Worm (Caenorhabditis elegans) whole organism, midembryonic: ENCODE measurements around the gene fozi-1.

Experiments used
- T22C8.4 ChIP-seq: fragments of 200-800 bp; sonication (Bioruptor generic); IDR thresholded peaks from 2 replicates; pipeline ENCODE4 v1.3.6; 2022; ENCODE audit warnings: missing genetic modification characterization, missing compliant biosample characterization
- flt-1 ChIP-seq: fragments of 200-800 bp; sonication (Bioruptor generic); IDR thresholded peaks from 2 replicates; pipeline ENCODE4 v1.3.6; 2022; ENCODE audit warnings: missing genetic modification characterization, missing compliant biosample characterization
- klf-2 ChIP-seq: fragments of 200-800 bp; sonication (Bioruptor generic); conservative IDR thresholded peaks from 2 replicates; pipeline ENCODE4 v1.3.6; 2022; ENCODE audit warnings: missing genetic modification reagents, missing genetic modification characterization, missing compliant biosample characterization
- med-1 ChIP-seq: sonication (generic microtip); optimal IDR thresholded peaks from 2 replicates; lab custom pipeline; 2017; ENCODE audit warnings: missing genetic modification characterization, mild to moderate bottlenecking, missing compliant biosample characterization, antibody characterized with exemption, missing genetic modification reagents; ENCODE audit not compliant: insufficient read depth
- ref-1 ChIP-seq: fragments of 200-800 bp; sonication (Bioruptor generic); conservative IDR thresholded peaks from 2 replicates; pipeline ENCODE4 v1.3.6; 2022; ENCODE audit warnings: missing genetic modification reagents, missing genetic modification characterization, missing compliant biosample characterization
- tab-1 ChIP-seq: fragments of 200-800 bp; sonication (Bioruptor generic); IDR thresholded peaks from 2 replicates; pipeline ENCODE4 v1.3.6; 2022; ENCODE audit warnings: missing genetic modification characterization, missing compliant biosample characterization
- ztf-23 ChIP-seq: fragments of 200-800 bp; sonication (Bioruptor generic); IDR thresholded peaks from 2 replicates; pipeline ENCODE4 v1.3.6; 2022; ENCODE audit warnings: missing genetic modification reagents, missing genetic modification characterization, missing compliant biosample characterization
- ztf-29 ChIP-seq: fragments of 200-800 bp; sonication (Bioruptor generic); IDR thresholded peaks from 2 replicates; pipeline ENCODE4 v1.3.6; 2022; ENCODE audit warnings: missing genetic modification reagents, missing genetic modification characterization, missing compliant biosample characterization

DNA sequence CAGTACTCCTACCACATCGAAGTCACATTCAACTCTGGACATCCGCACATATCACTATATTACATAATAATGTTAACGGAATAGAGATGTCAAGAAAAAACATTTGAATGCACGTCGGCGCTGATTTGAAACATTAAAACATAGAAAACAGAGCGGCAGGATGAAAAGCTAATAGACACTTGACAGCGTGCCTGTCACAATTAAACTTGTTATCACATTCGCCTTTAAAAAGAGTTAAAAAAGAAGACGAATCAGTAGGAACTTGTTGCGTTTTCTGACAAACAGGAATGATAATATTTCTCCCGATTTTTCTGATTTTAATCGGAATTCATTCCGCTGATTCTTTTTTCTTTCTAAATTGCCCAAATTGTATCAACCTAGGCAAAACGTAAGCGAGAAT is 36.0 kb downstream of the fozi-1 start:
- TF ChIP-seq flt-1 (GFP tag; lab: Robert Waterston, UW) (no peak), tab-1 (GFP tag; lab: Robert Waterston, UW) (no peak), ztf-29 (GFP tag; lab: Robert Waterston, UW) (no peak), ref-1 (GFP tag; lab: Robert Waterston, UW) (no peak), med-1 (no peak), T22C8.4 (GFP tag; lab: Robert Waterston, UW) (no peak), ztf-23 (no peak), klf-2 (GFP tag; lab: Robert Waterston, UW) (no peak)
